Worm (Caenorhabditis elegans): ENCODE data around the gene E02A10.3.

DNA sequence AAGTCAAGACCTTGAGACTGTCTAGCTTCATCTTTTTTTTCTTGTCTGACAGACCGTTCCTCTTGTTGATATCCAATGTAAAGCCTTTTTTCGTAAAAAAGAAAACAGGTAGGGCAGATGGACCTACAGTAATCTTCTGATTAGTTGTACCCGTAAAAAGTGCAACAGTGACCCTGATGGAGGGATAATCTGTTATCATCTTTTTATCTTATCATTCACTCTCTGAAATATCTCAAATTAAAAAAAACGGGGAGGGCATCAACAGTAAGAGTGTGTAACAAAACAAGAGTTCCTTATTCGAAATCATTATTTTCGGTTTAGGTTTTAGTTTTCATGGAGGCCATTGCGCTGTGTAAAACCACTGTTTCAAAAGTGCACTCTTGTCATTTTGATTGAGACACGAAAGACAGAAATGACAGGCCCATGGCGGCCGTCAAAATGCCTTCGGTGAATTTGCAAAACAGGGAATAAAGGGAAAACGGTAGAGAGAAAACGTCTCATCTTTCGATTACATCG, 45.7 kb upstream of the E02A10.3 start:
- TF ChIP-seq K11D2.4 (GFP tag; IDR thresholded peaks at IDR 0.05) (no peak), F23B12.7 (tag; optimal IDR thresholded peaks at IDR 0.05; ENCODE audit: insufficient read depth) (no peak)

Data from whole organism, young adult.